Fruit fly (Drosophila melanogaster) whole organism, embryonic: ENCODE measurements around the gene Cpsf5.

Source experiments
- Ada2b ChIP-seq: fragments of 200-800 bp; sonication (Bioruptor generic); IDR thresholded peaks from 2 replicates; pipeline ENCODE4 v1.3.6; 2022; ENCODE audit warnings: missing biosample characterization, missing genetic modification characterization
- Atf-2 ChIP-seq: fragments of 200-800 bp; sonication (Bioruptor generic); optimal IDR thresholded peaks from 2 replicates; lab custom pipeline; 2016; ENCODE audit warnings: missing biosample characterization, missing genetic modification characterization
- B-H2 ChIP-seq: fragments of 200-800 bp; sonication (Bioruptor generic); optimal IDR thresholded peaks from 2 replicates; lab custom pipeline; 2018; ENCODE audit warnings: missing biosample characterization, mild to moderate bottlenecking, missing genetic modification characterization
- CG11085 ChIP-seq: fragments of 200-800 bp; sonication (Bioruptor generic); IDR thresholded peaks from 2 replicates; pipeline ENCODE4 v1.3.6; 2022; ENCODE audit warnings: missing biosample characterization, missing genetic modification characterization
- CG14441 ChIP-seq: fragments of 200-800 bp; sonication (Bioruptor generic); IDR thresholded peaks from 2 replicates; pipeline ENCODE4 v1.3.6; 2022; ENCODE audit warnings: missing biosample characterization, missing genetic modification characterization
- CG18011 ChIP-seq: fragments of 200-800 bp; sonication (Bioruptor generic); optimal IDR thresholded peaks from 2 replicates; lab custom pipeline; 2017; ENCODE audit warnings: missing biosample characterization, missing genetic modification characterization, mild to moderate bottlenecking, moderate library complexity, missing genotype
- CG2712 ChIP-seq: fragments of 200-800 bp; optimal IDR thresholded peaks from 3 replicates; lab custom pipeline; 2019; ENCODE audit warnings: missing biosample characterization, mild to moderate bottlenecking, missing genetic modification characterization, moderate library complexity
- CG31365 ChIP-seq: fragments of 200-800 bp; sonication (Bioruptor generic); optimal IDR thresholded peaks from 2 replicates; lab custom pipeline; 2018; ENCODE audit warnings: missing biosample characterization, mild to moderate bottlenecking, missing genetic modification characterization
- CG34376 ChIP-seq: fragments of 200-800 bp; sonication (Bioruptor generic); optimal IDR thresholded peaks from 2 replicates; lab custom pipeline; 2018; ENCODE audit warnings: missing biosample characterization, mild to moderate bottlenecking, missing genetic modification characterization
- CG4730 ChIP-seq: fragments of 200-800 bp; sonication (Bioruptor generic); IDR thresholded peaks from 2 replicates; pipeline ENCODE4 v1.3.6; 2022; ENCODE audit warnings: missing biosample characterization, missing genetic modification characterization
- CG6254 ChIP-seq: fragments of 200-800 bp; sonication (Bioruptor generic); optimal IDR thresholded peaks from 3 replicates; lab custom pipeline; 2017; ENCODE audit warnings: mild to moderate bottlenecking, missing biosample characterization, missing genetic modification reagents, missing genetic modification characterization
- CG7372 ChIP-seq: fragments of 200-800 bp; sonication (Bioruptor generic); IDR thresholded peaks from 2 replicates; pipeline ENCODE4 v1.3.6; 2022; ENCODE audit warnings: missing biosample characterization, missing genetic modification characterization
- CG7928 ChIP-seq: fragments of 200-800 bp; sonication (Bioruptor generic); optimal IDR thresholded peaks from 2 replicates; lab custom pipeline; 2017; ENCODE audit warnings: missing biosample characterization, mild to moderate bottlenecking, missing genetic modification characterization
- CG9727 ChIP-seq: fragments of 200-800 bp; sonication (Bioruptor generic); optimal IDR thresholded peaks from 3 replicates; lab custom pipeline; 2017; ENCODE audit warnings: missing biosample characterization, mild to moderate bottlenecking, missing genetic modification characterization
- CrebB ChIP-seq: fragments of 200-800 bp; sonication (Bioruptor generic); optimal IDR thresholded peaks from 3 replicates; lab custom pipeline; 2018; ENCODE audit warnings: missing biosample characterization, mild to moderate bottlenecking, missing genetic modification characterization
- Deaf1 ChIP-seq: fragments of 200-800 bp; optimal IDR thresholded peaks from 3 replicates; lab custom pipeline; 2019; ENCODE audit warnings: missing biosample characterization, mild to moderate bottlenecking, missing genetic modification characterization, moderate library complexity
- Dll ChIP-seq: fragments of 200-800 bp; sonication (Bioruptor generic); IDR thresholded peaks from 4 replicates; pipeline ENCODE4 v1.3.6; 2022; ENCODE audit warnings: missing biosample characterization, missing genetic modification characterization; ENCODE audit not compliant: partially characterized antibody
- Doc3 ChIP-seq: fragments of 200-800 bp; sonication (Bioruptor generic); IDR thresholded peaks from 3 replicates; pipeline ENCODE4 v1.3.6; 2022; ENCODE audit warnings: missing biosample characterization, missing genetic modification characterization; ENCODE audit not compliant: partially characterized antibody
- Drgx ChIP-seq: fragments of 200-800 bp; sonication (Bioruptor generic); IDR thresholded peaks from 2 replicates; pipeline ENCODE4 v1.3.6; 2022; ENCODE audit warnings: missing biosample characterization, missing genetic modification characterization
- Ets65A ChIP-seq: fragments of 200-800 bp; sonication (Bioruptor generic); peaks from one replicate; lab custom pipeline; 2016; ENCODE audit warnings: missing biosample characterization, missing genetic modification characterization
- Ets97D ChIP-seq: fragments of 200-800 bp; sonication (Bioruptor generic); optimal IDR thresholded peaks from 3 replicates; lab custom pipeline; 2016; ENCODE audit warnings: missing biosample characterization, missing genetic modification characterization
- HLHmδ ChIP-seq: fragments of 200-800 bp; sonication (Bioruptor generic); optimal IDR thresholded peaks from 2 replicates; lab custom pipeline; 2018; ENCODE audit warnings: missing biosample characterization, mild to moderate bottlenecking, missing genetic modification characterization, moderate library complexity
- Max ChIP-seq: fragments of 200-800 bp; sonication (Bioruptor generic); optimal IDR thresholded peaks from 2 replicates; lab custom pipeline; 2016; ENCODE audit warnings: missing biosample characterization, mild to moderate bottlenecking, missing genetic modification characterization
- Nf-YB ChIP-seq: fragments of 200-800 bp; sonication (Bioruptor generic); optimal IDR thresholded peaks from 3 replicates; lab custom pipeline; 2019; ENCODE audit warnings: missing biosample characterization, mild to moderate bottlenecking, missing genetic modification characterization, moderate library complexity
- Nf-YC ChIP-seq: fragments of 200-800 bp; optimal IDR thresholded peaks from 3 replicates; lab custom pipeline; 2019; ENCODE audit warnings: missing biosample characterization, mild to moderate bottlenecking, missing genetic modification characterization, moderate library complexity
- Scr ChIP-seq: fragments of 200-800 bp; sonication (Bioruptor generic); IDR thresholded peaks from 2 replicates; pipeline ENCODE4 v1.3.6; 2022; ENCODE audit warnings: missing biosample characterization, missing genetic modification characterization; ENCODE audit not compliant: partially characterized antibody
- Side ChIP-seq: fragments of 200-800 bp; sonication (Bioruptor generic); optimal IDR thresholded peaks from 2 replicates; lab custom pipeline; 2016; ENCODE audit warnings: missing biosample characterization, missing genetic modification characterization
- Taf1 ChIP-seq: fragments of 200-800 bp; sonication (Bioruptor generic); IDR thresholded peaks from 2 replicates; pipeline ENCODE4 v1.3.6; 2022; ENCODE audit warnings: missing biosample characterization, missing genetic modification characterization
- Vsx1 ChIP-seq: fragments of 200-800 bp; sonication (Bioruptor generic); optimal IDR thresholded peaks from 2 replicates; lab custom pipeline; 2017; ENCODE audit warnings: missing biosample characterization, mild to moderate bottlenecking, missing genetic modification characterization, missing genetic modification reagents
- Xbp1 ChIP-seq: fragments of 200-800 bp; sonication (Bioruptor generic); optimal IDR thresholded peaks from 3 replicates; lab custom pipeline; 2016; ENCODE audit warnings: missing biosample characterization, mild to moderate bottlenecking, missing genetic modification characterization
- ase ChIP-seq: fragments of 200-800 bp; sonication (Bioruptor generic); IDR thresholded peaks from 3 replicates; pipeline ENCODE4 v1.3.6; 2022; ENCODE audit warnings: missing biosample characterization, missing genetic modification characterization
- cato ChIP-seq: fragments of 200-800 bp; sonication (Bioruptor generic); optimal IDR thresholded peaks from 2 replicates; lab custom pipeline; 2016; ENCODE audit warnings: missing biosample characterization, missing genetic modification characterization, borderline replicate concordance
- cwo ChIP-seq: fragments of 200-800 bp; sonication (Bioruptor generic); optimal IDR thresholded peaks from 3 replicates; lab custom pipeline; 2017; ENCODE audit warnings: missing biosample characterization, missing genetic modification characterization, mild to moderate bottlenecking, moderate library complexity, missing genetic modification reagents
- disco-r ChIP-seq: fragments of 200-800 bp; sonication (Bioruptor generic); optimal IDR thresholded peaks from 2 replicates; lab custom pipeline; 2016; ENCODE audit warnings: missing biosample characterization, missing genetic modification characterization
- dpn ChIP-seq, 2 experiments: fragments of 200-800 bp; sonication (Bioruptor generic); optimal IDR thresholded peaks; 3 replicates each; lab custom pipeline; 2016; ENCODE audit warnings: missing biosample characterization in 2 of 2, missing genetic modification characterization in 2 of 2
- gsb ChIP-seq: fragments of 200-800 bp; sonication (Bioruptor generic); IDR thresholded peaks from 2 replicates; pipeline ENCODE4 v1.3.6; 2022; ENCODE audit warnings: missing biosample characterization, missing genetic modification characterization
- ind ChIP-seq: fragments of 200-800 bp; sonication (Bioruptor generic); optimal IDR thresholded peaks from 3 replicates; lab custom pipeline; 2016; ENCODE audit warnings: missing biosample characterization, missing genetic modification characterization
- inv ChIP-seq: fragments of 200-800 bp; sonication (Bioruptor generic); IDR thresholded peaks from 2 replicates; pipeline ENCODE4 v1.3.6; 2022; ENCODE audit warnings: missing biosample characterization, missing genetic modification characterization; ENCODE audit not compliant: partially characterized antibody
- ken ChIP-seq: fragments of 200-800 bp; sonication (Bioruptor generic); IDR thresholded peaks from 3 replicates; pipeline ENCODE4 v1.3.6; 2022; ENCODE audit warnings: missing biosample characterization, missing genetic modification characterization
- lilli ChIP-seq: fragments of 200-800 bp; sonication (Bioruptor generic); optimal IDR thresholded peaks from 3 replicates; lab custom pipeline; 2016; ENCODE audit warnings: missing biosample characterization, missing genetic modification characterization
- odd ChIP-seq: fragments of 200-800 bp; sonication (Bioruptor generic); optimal IDR thresholded peaks from 2 replicates; lab custom pipeline; 2017; ENCODE audit warnings: missing biosample characterization, mild to moderate bottlenecking, missing genetic modification characterization
- org-1 ChIP-seq: fragments of 200-800 bp; sonication (Bioruptor generic); optimal IDR thresholded peaks from 2 replicates; lab custom pipeline; 2017; ENCODE audit warnings: missing biosample characterization, missing genetic modification characterization
- phol ChIP-seq: fragments of 200-800 bp; sonication (Bioruptor generic); optimal IDR thresholded peaks from 3 replicates; lab custom pipeline; 2018; ENCODE audit warnings: missing biosample characterization, mild to moderate bottlenecking, missing genetic modification characterization, moderate library complexity
- pnt ChIP-seq: fragments of 200-800 bp; sonication (Bioruptor generic); optimal IDR thresholded peaks from 3 replicates; lab custom pipeline; 2016; ENCODE audit warnings: missing biosample characterization, missing genetic modification characterization
- pum ChIP-seq: fragments of 200-800 bp; sonication (Bioruptor generic); optimal IDR thresholded peaks from 2 replicates; lab custom pipeline; 2016; ENCODE audit warnings: missing biosample characterization, missing genetic modification characterization
- sd ChIP-seq: fragments of 200-800 bp; sonication (Bioruptor generic); optimal IDR thresholded peaks from 3 replicates; lab custom pipeline; 2018; ENCODE audit warnings: missing biosample characterization, mild to moderate bottlenecking, missing genetic modification characterization, moderate library complexity
- slbo ChIP-seq: fragments of 200-800 bp; sonication (Bioruptor generic); IDR thresholded peaks from 2 replicates; pipeline ENCODE4 v1.3.6; 2022; ENCODE audit warnings: missing biosample characterization, missing genetic modification characterization
- stc ChIP-seq: fragments of 200-800 bp; sonication (Bioruptor generic); IDR thresholded peaks from 2 replicates; pipeline ENCODE4 v1.3.6; 2022; ENCODE audit warnings: missing biosample characterization, missing genetic modification characterization
- twi ChIP-seq: fragments of 200-800 bp; optimal IDR thresholded peaks from 2 replicates; lab custom pipeline; 2019; ENCODE audit warnings: missing biosample characterization, mild to moderate bottlenecking, missing genetic modification characterization, moderate library complexity
- vnd ChIP-seq: fragments of 200-800 bp; sonication (Bioruptor generic); IDR thresholded peaks from 3 replicates; pipeline ENCODE4 v1.3.6; 2022; ENCODE audit warnings: missing biosample characterization, missing genetic modification characterization; ENCODE audit not compliant: partially characterized antibody
- vvl ChIP-seq: fragments of 200-800 bp; sonication (Bioruptor generic); IDR thresholded peaks from 2 replicates; pipeline ENCODE4 v1.3.6; 2022; ENCODE audit warnings: missing biosample characterization, missing genetic modification characterization

Gene Cpsf5

DNA sequence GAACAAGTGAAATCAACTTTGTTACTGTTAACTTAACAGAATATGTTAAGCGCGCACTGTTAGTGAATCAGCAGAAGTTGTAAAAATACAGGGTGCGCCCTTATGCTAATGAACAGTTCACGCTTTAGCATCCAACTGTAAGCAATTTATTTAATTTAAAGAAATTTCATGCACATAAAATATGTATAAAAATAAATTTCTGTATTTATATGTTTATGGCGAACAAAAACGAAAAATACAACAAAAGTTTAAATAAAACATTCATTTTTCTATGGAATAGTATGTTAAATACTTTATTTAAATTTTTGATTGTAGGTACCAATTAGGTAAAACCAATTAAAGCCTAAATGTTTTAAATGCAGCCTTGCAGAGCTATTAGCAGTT, 13.7 kb downstream of the Cpsf5 start (continued):
- no peak for TF ChIP-seq HLHmδ (GFP tag; lab: Kevin White, UChicago)
- no peak for TF ChIP-seq Dll (GFP tag; lab: Robert Waterston, UW)
- TF ChIP-seq Nf-YB (GFP tag; lab: Kevin White, UChicago): no peak
- TF ChIP-seq CG6254 (GFP tag; lab: Kevin White, UChicago): peak; percentile 1
- peak; percentile 21 for TF ChIP-seq CrebB (tag; lab: Kevin White, UChicago)
- no peak for TF ChIP-seq twi
- no peak for TF ChIP-seq lilli (GFP tag; lab: Kevin White, UChicago)
- TF ChIP-seq ase (GFP tag; lab: Robert Waterston, UW): no peak
- no peak for TF ChIP-seq Doc3 (GFP tag; lab: Robert Waterston, UW)
- TF ChIP-seq Atf-2 (GFP tag; lab: Kevin White, UChicago): no peak
- TF ChIP-seq Nf-YC (tag; lab: Kevin White, UChicago): peak; percentile 37
- TF ChIP-seq inv (GFP tag; lab: Robert Waterston, UW): no peak
- 0 out of 2 replicates have a peak, but pooled peaks have one; percentile 11 for TF ChIP-seq stc (GFP tag; lab: Robert Waterston, UW)
- TF ChIP-seq phol: peak; percentile 32
- TF ChIP-seq CG18011 (GFP tag; lab: Kevin White, UChicago): peak; percentile 15
- no peak for TF ChIP-seq Drgx
- TF ChIP-seq CG14441: no peak
- no peak for TF ChIP-seq CG31365 (tag; lab: Kevin White, UChicago)
- TF ChIP-seq odd: peak; percentile 42
- peak; percentile 16 for TF ChIP-seq Xbp1
- TF ChIP-seq Max (GFP tag; lab: Kevin White, UChicago): peak; percentile 4
- TF ChIP-seq ken (GFP tag; lab: Robert Waterston, UW): no peak
- no peak for TF ChIP-seq dpn (GFP tag; optimal IDR thresholded peaks at IDR 0.05; lab: Kevin White, UChicago)
- no peak for TF ChIP-seq Side
- no peak for TF ChIP-seq CG34376
- no peak for TF ChIP-seq B-H2 (GFP tag; lab: Kevin White, UChicago)
- peak; percentile 16 for TF ChIP-seq Vsx1 (GFP tag; lab: Kevin White, UChicago)
- TF ChIP-seq sd (tag; lab: Kevin White, UChicago): no peak
- peak; percentile 57 for TF ChIP-seq CG2712 (tag; lab: Kevin White, UChicago)
- TF ChIP-seq Taf1 (GFP tag; lab: Robert Waterston, UW): no peak
- TF ChIP-seq vvl (GFP tag; lab: Robert Waterston, UW): peak; percentile 91
- no peak for TF ChIP-seq CG4730
- TF ChIP-seq CG11085 (GFP tag; lab: Robert Waterston, UW): no peak
- TF ChIP-seq slbo (GFP tag; lab: Robert Waterston, UW): peak; percentile 31; the same call in 1 of the 2 replicates
- TF ChIP-seq CG9727 (GFP tag; lab: Kevin White, UChicago): peak; percentile 48
- TF ChIP-seq ind: peak; percentile 24
- TF ChIP-seq gsb (GFP tag; lab: Robert Waterston, UW): no peak
- TF ChIP-seq cato: no peak
- TF ChIP-seq Scr (GFP tag; lab: Robert Waterston, UW): no peak
- no peak for TF ChIP-seq Ets97D (GFP tag; lab: Kevin White, UChicago)
- TF ChIP-seq cwo (GFP tag; lab: Kevin White, UChicago): peak; percentile 15
- 0 out of 2 replicates have a peak, but pooled peaks have one; percentile 12 for TF ChIP-seq CG7372 (GFP tag; lab: Robert Waterston, UW)
- TF ChIP-seq Ada2b (GFP tag; lab: Robert Waterston, UW): peak; percentile 20; the same call in 1 of the 2 replicates
- no peak for TF ChIP-seq disco-r (GFP tag; lab: Kevin White, UChicago)
- no peak for TF ChIP-seq vnd
- TF ChIP-seq Ets65A (GFP tag; lab: Kevin White, UChicago): no peak
- no peak for TF ChIP-seq CG7928 (GFP tag; lab: Kevin White, UChicago)
- TF ChIP-seq pum (GFP tag; lab: Kevin White, UChicago): no peak
- peak; percentile 14 for TF ChIP-seq Deaf1
- TF ChIP-seq pnt: no peak
- TF ChIP-seq org-1 (GFP tag; lab: Kevin White, UChicago): no peak
